Worm (Caenorhabditis elegans) whole organism, L4/young adult: ENCODE data around the gene T03G11.10.

Experiments
- W03F9.2 ChIP-seq: fragments of 150-350 bp; optimal IDR thresholded peaks from 2 replicates; lab custom pipeline; 2014; ENCODE audit warnings: missing biosample characterization, missing genetic modification characterization
- dao-5 ChIP-seq: sonication (generic microtip); optimal IDR thresholded peaks from 2 replicates; lab custom pipeline; 2016; ENCODE audit warnings: missing genotype, missing genetic modification characterization, moderate library complexity, missing compliant biosample characterization
- him-1 ChIP-seq: sonication (generic microtip); optimal IDR thresholded peaks from 2 replicates; lab custom pipeline; 2016; ENCODE audit warnings: missing genotype, missing genetic modification reagents, missing genetic modification characterization, missing compliant biosample characterization

Gene T03G11.10

ce11 chrX:5171085-5171484 lies at the start of gene T03G11.10:
Gene T03G11.10 (minus strand): TSS chrX:5171185.
- TF ChIP-seq W03F9.2 (tag; lab: Kevin White, UChicago) (no peak), dao-5 (tag; lab: Kevin White, UChicago) (no peak), him-1 (tag; lab: Kevin White, UChicago) (no peak)

- no peak for TF ChIP-seq W03F9.2 (tag; lab: Kevin White, UChicago)
- no peak for TF ChIP-seq dao-5 (tag; lab: Kevin White, UChicago)
- no peak for TF ChIP-seq him-1 (tag; lab: Kevin White, UChicago)
Observed at ce11 chrX:5218323-5218722, 47.3 kb upstream of the T03G11.10 start.

ce11 chrX:5216063-5216462 lies 45.1 kb upstream of the T03G11.10 start, which contains the start of gene hrpa-2:
Gene hrpa-2 (plus strand): TSS chrX:5216363.
- TF ChIP-seq dao-5 (tag; lab: Kevin White, UChicago) = no peak
- TF ChIP-seq W03F9.2 (tag; lab: Kevin White, UChicago) = no peak
- no peak for TF ChIP-seq him-1 (tag; lab: Kevin White, UChicago)

ce11 chrX:5214790-5215189 lies 43.8 kb upstream of the T03G11.10 start:
- TF ChIP-seq dao-5 (tag; lab: Kevin White, UChicago) = no peak

ce11 chrX:5213565-5213964 lies 42.6 kb upstream of the T03G11.10 start:
- TF ChIP-seq him-1 (tag; lab: Kevin White, UChicago) (no peak), W03F9.2 (tag; lab: Kevin White, UChicago) (no peak), dao-5 (tag; lab: Kevin White, UChicago) (no peak)

ce11 chrX:5213032-5213431 lies 42.0 kb upstream of the T03G11.10 start:
- TF ChIP-seq him-1 (tag; lab: Kevin White, UChicago) (no peak), W03F9.2 (tag; lab: Kevin White, UChicago) (no peak), dao-5 (tag; lab: Kevin White, UChicago) (no peak)

ce11 chrX:5210927-5211655 lies 40.1 kb upstream of the T03G11.10 start:
- TF ChIP-seq W03F9.2 (tag; lab: Kevin White, UChicago) (no peak), him-1 (tag; lab: Kevin White, UChicago) (no peak), dao-5 (tag; lab: Kevin White, UChicago) (no peak)

ce11 chrX:5210524-5210923 lies 39.5 kb upstream of the T03G11.10 start:
- TF ChIP-seq him-1 (tag; lab: Kevin White, UChicago) = peak; percentile 32
- TF ChIP-seq dao-5 (tag; lab: Kevin White, UChicago) = no peak

- TF ChIP-seq dao-5 (tag; lab: Kevin White, UChicago) (no peak), him-1 (tag; lab: Kevin White, UChicago) (no peak), W03F9.2 (tag; lab: Kevin White, UChicago) (no peak)
Observed at ce11 chrX:5209429-5209828, 38.4 kb upstream of the T03G11.10 start.

ce11 chrX:5208831-5209230 lies 37.8 kb upstream of the T03G11.10 start:
- TF ChIP-seq W03F9.2 (tag; lab: Kevin White, UChicago) (no peak), dao-5 (tag; lab: Kevin White, UChicago) (no peak), him-1 (tag; lab: Kevin White, UChicago) (no peak)

- no peak for TF ChIP-seq him-1 (tag; lab: Kevin White, UChicago)
- no peak for TF ChIP-seq W03F9.2 (tag; lab: Kevin White, UChicago)
- TF ChIP-seq dao-5 (tag; lab: Kevin White, UChicago) = no peak
Observed at ce11 chrX:5208326-5208725, 37.3 kb upstream of the T03G11.10 start.

ce11 chrX:5207819-5208218 lies 36.8 kb upstream of the T03G11.10 start:
- no peak for TF ChIP-seq W03F9.2 (tag; lab: Kevin White, UChicago)
- TF ChIP-seq him-1 (tag; lab: Kevin White, UChicago) = no peak
- TF ChIP-seq dao-5 (tag; lab: Kevin White, UChicago) = no peak

ce11 chrX:5205561-5205960 lies 34.6 kb upstream of the T03G11.10 start, which contains the start of gene H28G03.2:
Gene H28G03.2 (plus strand): TSS chrX:5205760.
- TF ChIP-seq dao-5 (tag; lab: Kevin White, UChicago) = no peak
- TF ChIP-seq him-1 (tag; lab: Kevin White, UChicago) = no peak
- TF ChIP-seq W03F9.2 (tag; lab: Kevin White, UChicago) = no peak

- no peak for TF ChIP-seq him-1 (tag; lab: Kevin White, UChicago)
- TF ChIP-seq W03F9.2 (tag; lab: Kevin White, UChicago) = no peak
- no peak for TF ChIP-seq dao-5 (tag; lab: Kevin White, UChicago)
Observed at ce11 chrX:5202923-5203322, 31.9 kb upstream of the T03G11.10 start.
